Fruit fly (Drosophila melanogaster) whole organism, prepupa: Measurements from ENCODE around the gene SelG.

Experiments
- CG7368 ChIP-seq: fragments of 200-800 bp; sonication (Bioruptor generic); optimal IDR thresholded peaks from 3 replicates; lab custom pipeline; 2016; ENCODE audit warnings: missing biosample characterization, missing genetic modification characterization
- CG8119 ChIP-seq: fragments of 200-800 bp; sonication (Bioruptor generic); IDR thresholded peaks from 3 replicates; pipeline ENCODE4 v1.3.6; 2022; ENCODE audit warnings: missing biosample characterization, missing genetic modification characterization
- CG9139 ChIP-seq: fragments of 200-800 bp; sonication (Bioruptor generic); optimal IDR thresholded peaks from 3 replicates; lab custom pipeline; 2017; ENCODE audit warnings: missing biosample characterization, mild to moderate bottlenecking, missing genetic modification characterization
- Eip93F ChIP-seq: fragments of 200-800 bp; sonication (Bioruptor generic); optimal IDR thresholded peaks from 2 replicates; lab custom pipeline; 2016; ENCODE audit warnings: missing biosample characterization, mild to moderate bottlenecking, missing genetic modification characterization
- Ets96B ChIP-seq: fragments of 200-800 bp; optimal IDR thresholded peaks from 2 replicates; lab custom pipeline; 2019; ENCODE audit warnings: missing biosample characterization, mild to moderate bottlenecking, missing genetic modification characterization, moderate library complexity
- Hr39 ChIP-seq: fragments of 200-800 bp; sonication (Bioruptor generic); optimal IDR thresholded peaks from 2 replicates; lab custom pipeline; 2016; ENCODE audit warnings: missing biosample characterization, missing genetic modification characterization
- esn ChIP-seq: fragments of 200-800 bp; sonication (Bioruptor generic); optimal IDR thresholded peaks from 2 replicates; lab custom pipeline; 2016; ENCODE audit warnings: missing biosample characterization, mild to moderate bottlenecking, missing genetic modification characterization, moderate library complexity
- ss ChIP-seq, 2 experiments: fragments of 200-800 bp; sonication (Bioruptor generic); optimal IDR thresholded peaks; 2 replicates in 1 of 2; 3 replicates in 1 of 2; lab custom pipeline; 2017 to 2018; ENCODE audit warnings: mild to moderate bottlenecking in 2 of 2, missing biosample characterization in 2 of 2, missing genetic modification characterization in 2 of 2, moderate library complexity in 1 of 2

DNA sequence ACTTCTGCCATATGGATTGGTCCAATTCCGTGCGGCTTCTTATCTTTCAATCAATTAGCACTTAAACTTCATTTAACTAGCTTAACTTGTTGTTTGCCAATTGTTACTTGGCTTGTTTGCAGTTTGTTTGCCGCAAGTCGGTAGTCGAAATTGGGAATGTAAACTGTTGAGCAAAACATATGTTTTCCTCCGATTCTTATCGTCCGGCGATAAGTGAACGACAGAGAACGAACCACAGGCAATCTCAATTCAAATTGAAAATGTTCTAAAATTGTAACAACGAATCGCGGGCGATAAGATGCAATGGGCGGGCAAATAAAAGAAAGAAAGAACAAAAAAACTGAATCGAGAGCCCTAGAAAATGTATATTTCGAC, 28.7 kb upstream of the SelG start:
- TF ChIP-seq Ets96B (tag; lab: Kevin White, UChicago): no peak
- TF ChIP-seq CG7368 (GFP tag; lab: Kevin White, UChicago): no peak
- no peak for TF ChIP-seq ss (GFP tag; optimal IDR thresholded peaks at IDR 0.05; lab: Kevin White, UChicago)
- no peak for TF ChIP-seq Eip93F (GFP tag; lab: Kevin White, UChicago)
- no peak for TF ChIP-seq CG9139 (GFP tag; lab: Kevin White, UChicago)
- TF ChIP-seq Hr39 (GFP tag; lab: Kevin White, UChicago): no peak
- TF ChIP-seq CG8119 (GFP tag; lab: Robert Waterston, UW): no peak
- no peak for TF ChIP-seq esn (GFP tag; lab: Kevin White, UChicago)
